Worm (Caenorhabditis elegans): ENCODE results near the gene F35B12.9.

Gene F35B12.9

ce11 chrV:11589433-11589832, 11.5 kb upstream of the F35B12.9 start, which contains the start of gene srx-82:
Gene srx-82 (plus strand): TSS chrV:11589733.
- no peak for TF ChIP-seq mml-1 (tag; optimal IDR thresholded peaks at IDR 0.05)

- no peak for TF ChIP-seq nhr-23 (tag; optimal IDR thresholded peaks at IDR 0.05)
- TF ChIP-seq fkh-2 (tag; optimal IDR thresholded peaks at IDR 0.05) = no peak
- no peak for TF ChIP-seq aly-2 (tag; optimal IDR thresholded peaks at IDR 0.05)
- no peak for TF ChIP-seq nhr-43 (tag; optimal IDR thresholded peaks at IDR 0.05; ENCODE audit: poor library complexity, severe bottlenecking)
- TF ChIP-seq daf-12 (tag; optimal IDR thresholded peaks at IDR 0.05) = no peak
- TF ChIP-seq ztf-11 (tag; optimal IDR thresholded peaks at IDR 0.05) = no peak
These were observed 7.5 kb upstream of the F35B12.9 start, which contains the start of gene srx-80 for ce11 chrV:11593427-11593826. Gene srx-80 (plus strand): TSS chrV:11593727.

ce11 chrV:11593888-11594287, 7.1 kb upstream of the F35B12.9 start:
- TF ChIP-seq nhr-11 (tag; optimal IDR thresholded peaks at IDR 0.05) (no peak), lin-15B (tag; optimal IDR thresholded peaks at IDR 0.05) (no peak), elt-2 (tag; optimal IDR thresholded peaks at IDR 0.05) (no peak), unc-62 (GFP tag; optimal IDR thresholded peaks at IDR 0.05) (no peak), mdl-1 (tag; optimal IDR thresholded peaks at IDR 0.05) (no peak), aly-2 (tag; optimal IDR thresholded peaks at IDR 0.05) (no peak), ceh-9 (tag; optimal IDR thresholded peaks at IDR 0.05) (no peak), nhr-77 (tag; optimal IDR thresholded peaks at IDR 0.05) (no peak), egl-5 (tag; optimal IDR thresholded peaks at IDR 0.05) (no peak), ztf-11 (tag; optimal IDR thresholded peaks at IDR 0.05) (no peak), fkh-10 (GFP tag; optimal IDR thresholded peaks at IDR 0.05) (no peak), pha-4 (tag; optimal IDR thresholded peaks at IDR 0.05) (no peak), nhr-67 (tag; optimal IDR thresholded peaks at IDR 0.05) (no peak)

ce11 chrV:11598807-11599206, 2.2 kb upstream of the F35B12.9 start, which contains the start of gene srx-84:
Gene srx-84 (plus strand): TSS chrV:11599107.
- no peak for TF ChIP-seq ceh-16 (tag; optimal IDR thresholded peaks at IDR 0.05)
- no peak for TF ChIP-seq eor-1 (tag; optimal IDR thresholded peaks at IDR 0.05)
- no peak for TF ChIP-seq egl-5 (tag; optimal IDR thresholded peaks at IDR 0.05)
- TF ChIP-seq jun-1 (tag; optimal IDR thresholded peaks at IDR 0.05) = no peak
- TF ChIP-seq hmg-11 (tag; optimal IDR thresholded peaks at IDR 0.05) = no peak
- TF ChIP-seq nhr-23 (tag; optimal IDR thresholded peaks at IDR 0.05) = no peak
- no peak for TF ChIP-seq tbx-2 (tag; optimal IDR thresholded peaks at IDR 0.05)
- TF ChIP-seq nhr-28 (tag; optimal IDR thresholded peaks at IDR 0.05) = no peak
- no peak for TF ChIP-seq zag-1 (tag; optimal IDR thresholded peaks at IDR 0.05)
- TF ChIP-seq mdl-1 (tag; optimal IDR thresholded peaks at IDR 0.05) = no peak
- TF ChIP-seq nhr-12 (tag; optimal IDR thresholded peaks at IDR 0.05) = no peak
- TF ChIP-seq nfya-1 (tag; optimal IDR thresholded peaks at IDR 0.05; ENCODE audit: insufficient read depth) = no peak
- TF ChIP-seq fkh-10 (GFP tag; optimal IDR thresholded peaks at IDR 0.05) = no peak
- no peak for TF ChIP-seq pha-4 (tag; optimal IDR thresholded peaks at IDR 0.05)
- no peak for TF ChIP-seq ama-1 (optimal IDR thresholded peaks at IDR 0.05)
- no peak for TF ChIP-seq ceh-82 (tag; optimal IDR thresholded peaks at IDR 0.05)

- TF ChIP-seq lsy-12 (tag; optimal IDR thresholded peaks at IDR 0.05) (no peak), pha-4 (tag; optimal IDR thresholded peaks at IDR 0.05) (peak; percentile 47), elt-3 (tag; optimal IDR thresholded peaks at IDR 0.05) (no peak), elt-2 (tag; optimal IDR thresholded peaks at IDR 0.05) (peak; percentile 76), pqm-1 (tag; optimal IDR thresholded peaks at IDR 0.05) (peak; percentile 77)
These were observed 3.5 kb downstream of the F35B12.9 start, which contains the start of gene dhs-20 for ce11 chrV:11604484-11604883. Gene dhs-20 (minus strand): TSS chrV:11604563.

ce11 chrV:11605227-11605626, 4.3 kb downstream of the F35B12.9 start:
- TF ChIP-seq mdl-1 (tag; optimal IDR thresholded peaks at IDR 0.05) (no peak), nhr-67 (tag; optimal IDR thresholded peaks at IDR 0.05) (no peak), pha-4 (tag; optimal IDR thresholded peaks at IDR 0.05) (peak; percentile 91), ztf-4 (tag; optimal IDR thresholded peaks at IDR 0.05) (no peak), lsy-12 (tag; optimal IDR thresholded peaks at IDR 0.05) (no peak), ceh-28 (tag; optimal IDR thresholded peaks at IDR 0.05) (no peak)
